Fruit fly (Drosophila melanogaster) whole organism, adult: ENCODE data around the gene Cyp4s3.

Source experiments
- CG11617 ChIP-seq: fragments of 200-800 bp; sonication (Bioruptor generic); optimal IDR thresholded peaks from 2 replicates; lab custom pipeline; 2017; ENCODE audit warnings: mild to moderate bottlenecking, missing biosample characterization, missing genetic modification reagents, missing genetic modification characterization
- CG1620 ChIP-seq: fragments of 200-800 bp; sonication (Bioruptor generic); optimal IDR thresholded peaks from 2 replicates; lab custom pipeline; 2016; ENCODE audit warnings: missing biosample characterization, missing genetic modification characterization
- CG7101 ChIP-seq: fragments of 200-800 bp; sonication (Bioruptor generic); optimal IDR thresholded peaks from 2 replicates; lab custom pipeline; 2018; ENCODE audit warnings: missing biosample characterization, mild to moderate bottlenecking, missing genetic modification characterization, moderate library complexity
- Clk ChIP-seq: fragments of 200-800 bp; sonication (Bioruptor generic); optimal IDR thresholded peaks from 2 replicates; lab custom pipeline; 2017; ENCODE audit warnings: missing biosample characterization, missing genetic modification characterization
- Crg-1 ChIP-seq: fragments of 200-800 bp; sonication (Bioruptor generic); optimal IDR thresholded peaks from 2 replicates; lab custom pipeline; 2016; ENCODE audit warnings: missing biosample characterization, missing genetic modification characterization
- Hr96 ChIP-seq: fragments of 200-800 bp; sonication (Bioruptor generic); optimal IDR thresholded peaks from 2 replicates; lab custom pipeline; 2016; ENCODE audit warnings: missing biosample characterization, missing genetic modification characterization
- cic ChIP-seq: fragments of 200-800 bp; sonication (Bioruptor generic); optimal IDR thresholded peaks from 2 replicates; lab custom pipeline; 2017; ENCODE audit warnings: missing biosample characterization, mild to moderate bottlenecking, missing genetic modification characterization, moderate library complexity
- kay ChIP-seq: fragments of 200-800 bp; sonication (Bioruptor generic); peaks from one replicate; lab custom pipeline; 2016; ENCODE audit warnings: missing biosample characterization, missing genetic modification characterization, borderline replicate concordance
- pad ChIP-seq: fragments of 200-800 bp; sonication (Bioruptor generic); optimal IDR thresholded peaks from 3 replicates; lab custom pipeline; 2017; ENCODE audit warnings: missing biosample characterization, missing genetic modification characterization, mild to moderate bottlenecking, moderate library complexity, missing genetic modification reagents
- tj ChIP-seq: fragments of 200-800 bp; sonication (Bioruptor generic); optimal IDR thresholded peaks from 3 replicates; lab custom pipeline; 2017; ENCODE audit warnings: missing biosample characterization, mild to moderate bottlenecking, missing genetic modification characterization, moderate library complexity
- toe ChIP-seq: fragments of 200-800 bp; sonication (Bioruptor generic); optimal IDR thresholded peaks from 2 replicates; lab custom pipeline; 2016; ENCODE audit warnings: missing biosample characterization, missing genetic modification characterization

- TF ChIP-seq Hr96 (no peak), CG1620 (GFP tag; lab: Kevin White, UChicago) (no peak), kay (no peak), toe (GFP tag; lab: Kevin White, UChicago) (no peak), Clk (GFP tag; lab: Kevin White, UChicago) (no peak), cic (GFP tag; lab: Kevin White, UChicago) (no peak), Crg-1 (GFP tag; lab: Kevin White, UChicago) (no peak), CG11617 (GFP tag; lab: Kevin White, UChicago) (no peak), tj (no peak), CG7101 (tag; lab: Kevin White, UChicago) (no peak), pad (GFP tag; lab: Kevin White, UChicago) (no peak)
Measured at dm6 chrX:15123418-15123994, 7.2 kb upstream of the Cyp4s3 start.
